Worm (Caenorhabditis elegans): ENCODE results near the gene C14B1.3.

DNA sequence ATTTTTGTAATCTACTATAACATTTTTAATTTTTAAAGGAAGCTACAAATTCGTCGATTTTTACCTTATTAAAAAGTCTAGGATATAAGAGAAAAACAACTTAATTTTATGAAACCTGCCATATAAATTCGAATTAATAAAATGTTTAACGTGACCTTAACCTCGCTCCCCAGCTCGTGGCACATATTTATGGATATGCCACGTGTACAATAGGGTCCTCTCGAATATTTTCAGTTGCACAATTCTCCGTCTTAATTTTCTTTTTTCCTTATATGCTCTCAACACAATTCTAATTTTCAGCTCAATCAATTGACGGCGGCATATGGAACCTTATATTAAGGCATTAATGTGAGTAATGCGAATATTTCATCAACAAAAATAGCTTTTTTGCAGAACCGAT is 32.9 kb downstream of the C14B1.3 start, which contains the start of gene F34D10.4:
- TF ChIP-seq fkh-10 (GFP tag; optimal IDR thresholded peaks at IDR 0.05) (no peak), dmd-9 (GFP tag; IDR thresholded peaks at IDR 0.05) (no peak), ces-1 (GFP tag; optimal IDR thresholded peaks at IDR 0.05) (no peak), zag-1 (tag; optimal IDR thresholded peaks at IDR 0.05) (no peak), ceh-28 (tag; optimal IDR thresholded peaks at IDR 0.05) (no peak), saeg-2 (GFP tag; IDR thresholded peaks at IDR 0.05) (no peak)
